Fruit fly (Drosophila melanogaster) whole organism, embryonic: ENCODE measurements around the gene CG42554.

Experiments
- Atf-2 ChIP-seq: fragments of 200-800 bp; sonication (Bioruptor generic); optimal IDR thresholded peaks from 2 replicates; lab custom pipeline; 2016; ENCODE audit warnings: missing biosample characterization, missing genetic modification characterization
- CG1024 ChIP-seq: fragments of 200-800 bp; sonication (Bioruptor generic); IDR thresholded peaks from 2 replicates; pipeline ENCODE4 v1.3.6; 2022; ENCODE audit warnings: missing biosample characterization, missing genetic modification characterization
- CG10979 ChIP-seq: fragments of 200-800 bp; sonication (Bioruptor generic); optimal IDR thresholded peaks from 2 replicates; lab custom pipeline; 2018; ENCODE audit warnings: missing biosample characterization, mild to moderate bottlenecking, missing genetic modification characterization, moderate library complexity
- CG11398 ChIP-seq: fragments of 200-800 bp; sonication (Bioruptor generic); optimal IDR thresholded peaks from 2 replicates; lab custom pipeline; 2016; ENCODE audit warnings: missing biosample characterization, missing genetic modification characterization
- CG11504 ChIP-seq: fragments of 200-800 bp; sonication (Bioruptor generic); optimal IDR thresholded peaks from 3 replicates; lab custom pipeline; 2019; ENCODE audit warnings: missing biosample characterization, mild to moderate bottlenecking, missing genetic modification characterization, moderate library complexity
- CG12769 ChIP-seq: fragments of 200-800 bp; sonication (Bioruptor generic); optimal IDR thresholded peaks from 2 replicates; lab custom pipeline; 2019; ENCODE audit warnings: missing biosample characterization, mild to moderate bottlenecking, missing genetic modification characterization, moderate library complexity
- CG14710 ChIP-seq: fragments of 200-800 bp; sonication (Bioruptor generic); optimal IDR thresholded peaks from 3 replicates; lab custom pipeline; 2019; ENCODE audit warnings: missing biosample characterization, mild to moderate bottlenecking, missing genetic modification characterization, moderate library complexity
- CG17328 ChIP-seq: fragments of 200-800 bp; sonication (Bioruptor generic); IDR thresholded peaks from 2 replicates; pipeline ENCODE4 v1.3.6; 2022; ENCODE audit warnings: missing biosample characterization, missing genetic modification characterization
- CG17359 ChIP-seq: fragments of 200-800 bp; sonication (Bioruptor generic); optimal IDR thresholded peaks from 3 replicates; lab custom pipeline; 2018; ENCODE audit warnings: missing biosample characterization, mild to moderate bottlenecking, missing genetic modification characterization, moderate library complexity
- CG17802 ChIP-seq: fragments of 200-800 bp; sonication (Bioruptor generic); optimal IDR thresholded peaks from 2 replicates; lab custom pipeline; 2018; ENCODE audit warnings: missing biosample characterization, mild to moderate bottlenecking, missing genetic modification characterization, moderate library complexity
- CG2199 ChIP-seq: fragments of 200-800 bp; sonication (Bioruptor generic); IDR thresholded peaks from 3 replicates; pipeline ENCODE4 v1.3.6; 2022; ENCODE audit warnings: missing biosample characterization, missing genetic modification characterization
- CG32767 ChIP-seq: fragments of 200-800 bp; sonication (Bioruptor generic); IDR thresholded peaks from 2 replicates; pipeline ENCODE4 v1.3.6; 2022; ENCODE audit warnings: missing biosample characterization, missing genetic modification characterization
- CG3281 ChIP-seq: fragments of 200-800 bp; sonication (Bioruptor generic); optimal IDR thresholded peaks from 3 replicates; lab custom pipeline; 2017; ENCODE audit warnings: missing biosample characterization, mild to moderate bottlenecking, missing genetic modification characterization
- CG5245 ChIP-seq: fragments of 200-800 bp; sonication (Bioruptor generic); optimal IDR thresholded peaks from 3 replicates; lab custom pipeline; 2016; ENCODE audit warnings: missing biosample characterization, missing genetic modification characterization
- CG6254 ChIP-seq: fragments of 200-800 bp; sonication (Bioruptor generic); optimal IDR thresholded peaks from 3 replicates; lab custom pipeline; 2017; ENCODE audit warnings: mild to moderate bottlenecking, missing biosample characterization, missing genetic modification reagents, missing genetic modification characterization
- CG6654 ChIP-seq: fragments of 200-800 bp; sonication (Bioruptor generic); optimal IDR thresholded peaks from 2 replicates; lab custom pipeline; 2017; ENCODE audit warnings: missing biosample characterization, mild to moderate bottlenecking, missing genetic modification characterization
- CG6689 ChIP-seq: fragments of 200-800 bp; sonication (Bioruptor generic); IDR thresholded peaks from 2 replicates; pipeline ENCODE4 v1.3.6; 2022; ENCODE audit warnings: missing biosample characterization, missing genetic modification characterization
- CG7786 ChIP-seq: fragments of 200-800 bp; sonication (Bioruptor generic); optimal IDR thresholded peaks from 2 replicates; lab custom pipeline; 2016; ENCODE audit warnings: missing biosample characterization, missing genetic modification characterization
- CG8290 ChIP-seq, 3 experiments: fragments of 200-800 bp; sonication (Bioruptor generic); optimal IDR thresholded peaks; 2 replicates each; lab custom pipeline; 2016 to 2019; ENCODE audit warnings: missing biosample characterization in 3 of 3, missing genetic modification characterization in 3 of 3, mild to moderate bottlenecking in 2 of 3, moderate library complexity in 1 of 3
- CG9797 ChIP-seq: fragments of 200-800 bp; sonication (Bioruptor generic); optimal IDR thresholded peaks from 3 replicates; lab custom pipeline; 2018; ENCODE audit warnings: missing biosample characterization, mild to moderate bottlenecking, missing genetic modification characterization
- CoRest ChIP-seq: fragments of 200-800 bp; sonication (Bioruptor generic); optimal IDR thresholded peaks from 3 replicates; lab custom pipeline; 2018; ENCODE audit warnings: missing biosample characterization, mild to moderate bottlenecking, missing genetic modification characterization, moderate library complexity
- Deaf1 ChIP-seq: fragments of 200-800 bp; optimal IDR thresholded peaks from 3 replicates; lab custom pipeline; 2019; ENCODE audit warnings: missing biosample characterization, mild to moderate bottlenecking, missing genetic modification characterization, moderate library complexity
- Ets65A ChIP-seq: fragments of 200-800 bp; sonication (Bioruptor generic); peaks from one replicate; lab custom pipeline; 2016; ENCODE audit warnings: missing biosample characterization, missing genetic modification characterization
- Kr ChIP-seq: fragments of 200-800 bp; sonication (Bioruptor generic); optimal IDR thresholded peaks from 2 replicates; lab custom pipeline; 2017; ENCODE audit warnings: missing biosample characterization, mild to moderate bottlenecking, missing genetic modification characterization
- Lhr ChIP-seq: fragments of 200-800 bp; sonication (Bioruptor generic); optimal IDR thresholded peaks from 3 replicates; lab custom pipeline; 2017; ENCODE audit warnings: mild to moderate bottlenecking, missing biosample characterization, missing genetic modification reagents, missing genetic modification characterization
- Myb ChIP-seq: fragments of 200-800 bp; sonication (Bioruptor generic); optimal IDR thresholded peaks from 2 replicates; lab custom pipeline; 2016; ENCODE audit warnings: missing biosample characterization, missing genetic modification characterization
- NK7.1 ChIP-seq: fragments of 200-800 bp; sonication (Bioruptor generic); optimal IDR thresholded peaks from 3 replicates; lab custom pipeline; 2016; ENCODE audit warnings: missing biosample characterization, missing genetic modification characterization
- PHDP ChIP-seq: fragments of 200-800 bp; sonication (Bioruptor generic); optimal IDR thresholded peaks from 3 replicates; lab custom pipeline; 2018; ENCODE audit warnings: missing biosample characterization, mild to moderate bottlenecking, missing genetic modification characterization, moderate library complexity
- Six4 ChIP-seq: fragments of 200-800 bp; sonication (Bioruptor generic); optimal IDR thresholded peaks from 2 replicates; lab custom pipeline; 2016; ENCODE audit warnings: missing biosample characterization, missing genetic modification characterization
- Sox102F ChIP-seq: fragments of 200-800 bp; sonication (Bioruptor generic); optimal IDR thresholded peaks from 2 replicates; lab custom pipeline; 2018; ENCODE audit warnings: missing biosample characterization, mild to moderate bottlenecking, missing genetic modification characterization, moderate library complexity
- Ssrp ChIP-seq: fragments of 200-800 bp; sonication (Bioruptor generic); optimal IDR thresholded peaks from 2 replicates; lab custom pipeline; 2018; ENCODE audit warnings: missing biosample characterization, mild to moderate bottlenecking, missing genetic modification characterization, moderate library complexity
- Stat92E ChIP-seq, 3 experiments: fragments of >200 bp in 2 of 3; fragments of 200-800 bp in 1 of 3; sonication (Bioruptor generic) in 1 of 3; optimal IDR thresholded peaks; 2 replicates each; lab custom pipeline; 2017 to 2019; ENCODE audit warnings: missing biosample characterization in 3 of 3, missing genetic modification characterization in 3 of 3, mild to moderate bottlenecking in 1 of 3, moderate library complexity in 1 of 3
- Xrp1 ChIP-seq: fragments of 200-800 bp; sonication (Bioruptor generic); IDR thresholded peaks from 2 replicates; pipeline ENCODE4 v1.3.6; 2022; ENCODE audit warnings: missing biosample characterization, missing genetic modification characterization
- bigmax ChIP-seq: fragments of 200-800 bp; sonication (Bioruptor generic); optimal IDR thresholded peaks from 2 replicates; lab custom pipeline; 2018; ENCODE audit warnings: missing biosample characterization, mild to moderate bottlenecking, missing genetic modification characterization
- bsh ChIP-seq, 2 experiments: fragments of 200-800 bp; sonication (Bioruptor generic); optimal IDR thresholded peaks; 2 replicates each; lab custom pipeline; 2017 to 2018; ENCODE audit warnings: mild to moderate bottlenecking in 2 of 2, missing biosample characterization in 2 of 2, missing genetic modification characterization in 2 of 2, moderate library complexity in 1 of 2
- chif ChIP-seq, 2 experiments: fragments of 200-800 bp; sonication (Bioruptor generic); optimal IDR thresholded peaks; 3 replicates each; lab custom pipeline; 2016; ENCODE audit warnings: missing biosample characterization in 2 of 2, missing genetic modification characterization in 2 of 2
- crol ChIP-seq: fragments of 200-800 bp; sonication (Bioruptor generic); IDR thresholded peaks from 2 replicates; pipeline ENCODE4 v1.3.6; 2022; ENCODE audit warnings: missing biosample characterization, missing genetic modification characterization
- en ChIP-seq: fragments of 200-800 bp; sonication (Bioruptor generic); optimal IDR thresholded peaks from 2 replicates; lab custom pipeline; 2016; ENCODE audit warnings: missing biosample characterization, missing genetic modification characterization
- fd96Cb ChIP-seq: fragments of 200-800 bp; sonication (Bioruptor generic); optimal IDR thresholded peaks from 2 replicates; lab custom pipeline; 2018; ENCODE audit warnings: missing biosample characterization, mild to moderate bottlenecking, missing genetic modification characterization, moderate library complexity
- klu ChIP-seq: fragments of 200-800 bp; sonication (Bioruptor generic); IDR thresholded peaks from 2 replicates; pipeline ENCODE4 v1.3.6; 2022; ENCODE audit warnings: missing biosample characterization, missing genetic modification characterization
- lab ChIP-seq: fragments of 200-800 bp; sonication (Bioruptor generic); optimal IDR thresholded peaks from 3 replicates; lab custom pipeline; 2017; ENCODE audit warnings: missing biosample characterization, missing genetic modification characterization, mild to moderate bottlenecking, moderate library complexity, missing genetic modification reagents
- lmd ChIP-seq: fragments of 200-800 bp; sonication (Bioruptor generic); IDR thresholded peaks from 2 replicates; pipeline ENCODE4 v1.3.6; 2022; ENCODE audit warnings: missing biosample characterization, missing genetic modification characterization
- lola ChIP-seq, 3 experiments: fragments of >200 bp in 2 of 3; fragments of 200-800 bp in 1 of 3; sonication (Bioruptor generic) in 1 of 3; optimal IDR thresholded peaks; 2 replicates each; lab custom pipeline; 2017 to 2019; ENCODE audit warnings: missing biosample characterization in 3 of 3, missing genetic modification characterization in 3 of 3, mild to moderate bottlenecking in 1 of 3, moderate library complexity in 1 of 3
- nom ChIP-seq: fragments of 200-800 bp; sonication (Bioruptor generic); optimal IDR thresholded peaks from 2 replicates; lab custom pipeline; 2017; ENCODE audit warnings: missing biosample characterization, missing genetic modification characterization, mild to moderate bottlenecking, moderate library complexity, missing genetic modification reagents
- seq ChIP-seq: fragments of 200-800 bp; sonication (Bioruptor generic); IDR thresholded peaks from 2 replicates; pipeline ENCODE4 v1.3.6; 2022; ENCODE audit warnings: missing biosample characterization, missing genetic modification characterization
- slbo ChIP-seq: fragments of 200-800 bp; sonication (Bioruptor generic); IDR thresholded peaks from 2 replicates; pipeline ENCODE4 v1.3.6; 2022; ENCODE audit warnings: missing biosample characterization, missing genetic modification characterization
- tap ChIP-seq: fragments of 200-800 bp; optimal IDR thresholded peaks from 3 replicates; lab custom pipeline; 2019; ENCODE audit warnings: missing biosample characterization, mild to moderate bottlenecking, missing genetic modification characterization, moderate library complexity
- vvl ChIP-seq: fragments of 200-800 bp; sonication (Bioruptor generic); IDR thresholded peaks from 2 replicates; pipeline ENCODE4 v1.3.6; 2022; ENCODE audit warnings: missing biosample characterization, missing genetic modification characterization

CG42554 gene

DNA sequence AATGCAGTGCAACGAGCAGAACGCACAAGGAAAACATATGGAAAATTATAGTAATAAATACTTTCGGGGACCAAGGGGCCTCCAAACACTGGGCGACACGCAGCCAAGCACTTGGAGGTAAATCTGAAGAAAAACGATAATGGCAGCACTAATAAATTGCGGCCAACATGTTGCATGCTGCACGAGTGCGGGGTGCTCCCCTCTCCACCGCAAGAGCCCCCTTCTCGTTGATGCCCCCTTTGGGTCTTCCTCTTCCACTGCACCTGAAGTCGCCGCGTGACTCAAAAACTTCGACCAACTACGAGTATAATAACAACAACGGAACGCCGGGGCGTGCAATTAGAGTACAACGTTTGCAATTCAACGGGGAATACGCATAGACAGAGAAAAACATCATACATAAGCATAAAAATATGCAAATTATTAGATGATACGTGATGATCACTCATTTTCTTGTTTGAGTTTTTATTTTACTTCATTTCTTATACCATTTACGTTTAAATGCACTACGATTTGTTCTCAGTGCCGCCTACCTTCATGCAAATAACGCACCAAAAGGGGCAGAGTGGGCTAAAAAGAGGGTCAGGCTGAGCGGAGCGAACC lies 33.5 kb upstream of the CG42554 start (continued):
- TF ChIP-seq CG8290 (GFP tag; optimal IDR thresholded peaks at IDR 0.05; lab: Kevin White, UChicago) (no peak), CG8290 (tag; optimal IDR thresholded peaks at IDR 0.05; lab: Kevin White, UChicago) (peak in 1 of 2 experiments; percentile 14), Stat92E (GFP tag; optimal IDR thresholded peaks at IDR 0.05; lab: Kevin White, UChicago) (no peak), Lhr (GFP tag; lab: Kevin White, UChicago) (no peak), CG1024 (GFP tag; lab: Robert Waterston, UW) (no peak), CG14710 (tag; lab: Kevin White, UChicago) (peak; percentile 0), tap (tag; lab: Kevin White, UChicago) (peak; percentile 54), slbo (peak; percentile 21; the same call in 1 of the 2 replicates), CG32767 (GFP tag; lab: Robert Waterston, UW) (0 out of 2 replicates have a peak, but pooled peaks have one; percentile 36), fd96Cb (tag; lab: Kevin White, UChicago) (peak; percentile 36), vvl (peak; percentile 53), CG10979 (tag; lab: Kevin White, UChicago) (peak; percentile 34), Atf-2 (GFP tag; lab: Kevin White, UChicago) (no peak), Xrp1 (0 out of 2 replicates have a peak, but pooled peaks have one; percentile 33), en (GFP tag; lab: Kevin White, UChicago) (no peak), CG17359 (peak; percentile 50), CG7786 (no peak), Kr (GFP tag; lab: Kevin White, UChicago) (no peak), chif (GFP tag; optimal IDR thresholded peaks at IDR 0.05; lab: Kevin White, UChicago) (no peak), CG2199 (GFP tag; lab: Robert Waterston, UW) (no peak), Sox102F (GFP tag; lab: Kevin White, UChicago) (peak; percentile 35), bigmax (GFP tag; lab: Kevin White, UChicago) (no peak), CG6689 (GFP tag; lab: Robert Waterston, UW) (0 out of 2 replicates have a peak, but pooled peaks have one; percentile 11), Ets65A (GFP tag; lab: Kevin White, UChicago) (no peak), CG17328 (GFP tag; lab: Robert Waterston, UW) (0 out of 2 replicates have a peak, but pooled peaks have one; percentile 17), lola (GFP tag; optimal IDR thresholded peaks at IDR 0.05; lab: Kevin White, UChicago) (peak in 1 of 3 experiments; percentile 1), CoRest (tag; lab: Kevin White, UChicago) (peak; percentile 6), nom (GFP tag; lab: Kevin White, UChicago) (peak; percentile 3), CG6654 (GFP tag; lab: Kevin White, UChicago) (no peak), Myb (no peak), CG9797 (no peak), CG12769 (tag; lab: Kevin White, UChicago) (peak; percentile 2), CG17802 (peak; percentile 13), bsh (GFP tag; optimal IDR thresholded peaks at IDR 0.05; lab: Kevin White, UChicago) (peak; percentile 36 to 51), PHDP (tag; lab: Kevin White, UChicago) (peak; percentile 4), Ssrp (tag; lab: Kevin White, UChicago) (peak; percentile 18), NK7.1 (GFP tag; lab: Kevin White, UChicago) (no peak), CG5245 (GFP tag; lab: Kevin White, UChicago) (peak; percentile 12), seq (GFP tag; lab: Robert Waterston, UW) (peak; percentile 11; the same call in 1 of the 2 replicates), lab (GFP tag; lab: Kevin White, UChicago) (peak; percentile 17), klu (GFP tag; lab: Robert Waterston, UW) (no peak), CG3281 (no peak), crol (GFP tag; lab: Robert Waterston, UW) (peak; percentile 82), lmd (GFP tag; lab: Robert Waterston, UW) (0 out of 2 replicates have a peak, but pooled peaks have one; percentile 13), CG6254 (GFP tag; lab: Kevin White, UChicago) (peak; percentile 19), Six4 (GFP tag; lab: Kevin White, UChicago) (no peak), CG11504 (peak; percentile 26), Deaf1 (tag; lab: Kevin White, UChicago) (no peak), CG11398 (GFP tag; lab: Kevin White, UChicago) (no peak)
